Fruit fly (Drosophila melanogaster) whole organism, prepupa: ENCODE results near the gene CG31687.

Experiments
- Blimp-1 ChIP-seq: fragments of 200-800 bp; sonication (Bioruptor generic); optimal IDR thresholded peaks from 3 replicates; lab custom pipeline; 2017; ENCODE audit warnings: missing biosample characterization, missing genetic modification characterization, mild to moderate bottlenecking, moderate library complexity, missing genetic modification reagents
- CG10631 ChIP-seq: fragments of 200-800 bp; sonication (Bioruptor generic); optimal IDR thresholded peaks from 2 replicates; lab custom pipeline; 2016; ENCODE audit warnings: missing biosample characterization, missing genetic modification characterization
- CG10669 ChIP-seq: fragments of 200-800 bp; sonication (Bioruptor generic); optimal IDR thresholded peaks from 3 replicates; lab custom pipeline; 2018; ENCODE audit warnings: missing biosample characterization, mild to moderate bottlenecking, missing genetic modification characterization, moderate library complexity
- CG11294 ChIP-seq: fragments of 200-800 bp; sonication (Bioruptor generic); IDR thresholded peaks from 2 replicates; pipeline ENCODE4 v1.3.6; 2022; ENCODE audit warnings: missing biosample characterization, missing genetic modification characterization
- CG15336 ChIP-seq: fragments of 200-800 bp; sonication (Bioruptor generic); IDR thresholded peaks from 2 replicates; pipeline ENCODE4 v1.3.6; 2022; ENCODE audit warnings: missing biosample characterization, missing genetic modification characterization
- CG3032 ChIP-seq: fragments of 200-800 bp; optimal IDR thresholded peaks from 2 replicates; lab custom pipeline; 2019; ENCODE audit warnings: missing biosample characterization, mild to moderate bottlenecking, missing genetic modification characterization, moderate library complexity
- CG31627 ChIP-seq: fragments of 200-800 bp; sonication (Bioruptor generic); optimal IDR thresholded peaks from 3 replicates; lab custom pipeline; 2016; ENCODE audit warnings: missing biosample characterization, missing genetic modification characterization
- CG32006 ChIP-seq: fragments of 200-800 bp; sonication (Bioruptor generic); optimal IDR thresholded peaks from 3 replicates; lab custom pipeline; 2017; ENCODE audit warnings: missing biosample characterization, mild to moderate bottlenecking, missing genetic modification characterization
- CG34406 ChIP-seq: fragments of 200-800 bp; sonication (Bioruptor generic); optimal IDR thresholded peaks from 3 replicates; lab custom pipeline; 2016; ENCODE audit warnings: missing biosample characterization, missing genetic modification characterization
- CG3919 ChIP-seq: fragments of 200-800 bp; sonication (Bioruptor generic); optimal IDR thresholded peaks from 3 replicates; lab custom pipeline; 2016; ENCODE audit warnings: missing biosample characterization, missing genetic modification characterization
- CG4318 ChIP-seq: fragments of 200-800 bp; sonication (Bioruptor generic); optimal IDR thresholded peaks from 3 replicates; lab custom pipeline; 2017; ENCODE audit warnings: missing biosample characterization, mild to moderate bottlenecking, missing genetic modification characterization
- CG6792 ChIP-seq: fragments of 200-800 bp; sonication (Bioruptor generic); optimal IDR thresholded peaks from 3 replicates; lab custom pipeline; 2016; ENCODE audit warnings: missing biosample characterization, missing genetic modification characterization
- CG8119 ChIP-seq: fragments of 200-800 bp; sonication (Bioruptor generic); IDR thresholded peaks from 3 replicates; pipeline ENCODE4 v1.3.6; 2022; ENCODE audit warnings: missing biosample characterization, missing genetic modification characterization
- CG8319 ChIP-seq: fragments of 200-800 bp; sonication (Bioruptor generic); optimal IDR thresholded peaks from 3 replicates; lab custom pipeline; 2016; ENCODE audit warnings: missing biosample characterization, missing genetic modification characterization
- CG8632 ChIP-seq: fragments of 200-800 bp; sonication (Bioruptor generic); optimal IDR thresholded peaks from 3 replicates; lab custom pipeline; 2016; ENCODE audit warnings: missing biosample characterization, missing genetic modification characterization
- Eip78C ChIP-seq: fragments of 200-800 bp; sonication (Bioruptor generic); peaks from one replicate; lab custom pipeline; 2016; ENCODE audit warnings: missing biosample characterization, missing genetic modification characterization
- Ets96B ChIP-seq: fragments of 200-800 bp; optimal IDR thresholded peaks from 2 replicates; lab custom pipeline; 2019; ENCODE audit warnings: missing biosample characterization, mild to moderate bottlenecking, missing genetic modification characterization, moderate library complexity
- Gug ChIP-seq: fragments of 200-800 bp; sonication (Bioruptor generic); IDR thresholded peaks from 2 replicates; pipeline ENCODE4 v1.3.6; 2022; ENCODE audit warnings: missing biosample characterization, missing genetic modification characterization
- Hr38 ChIP-seq: sonication (Bioruptor generic); optimal IDR thresholded peaks from 2 replicates; lab custom pipeline; 2016; ENCODE audit warnings: missing biosample characterization, missing genetic modification characterization
- Hr39 ChIP-seq: fragments of 200-800 bp; sonication (Bioruptor generic); optimal IDR thresholded peaks from 2 replicates; lab custom pipeline; 2016; ENCODE audit warnings: missing biosample characterization, missing genetic modification characterization
- Hr4 ChIP-seq: fragments of 200-800 bp; sonication (Bioruptor generic); optimal IDR thresholded peaks from 3 replicates; lab custom pipeline; 2016; ENCODE audit warnings: missing biosample characterization, missing genetic modification characterization
- Lpt ChIP-seq: fragments of 200-800 bp; sonication (Bioruptor generic); optimal IDR thresholded peaks from 3 replicates; lab custom pipeline; 2016; ENCODE audit warnings: missing biosample characterization, missing genetic modification characterization
- Met ChIP-seq: fragments of 200-800 bp; sonication (Bioruptor generic); optimal IDR thresholded peaks from 3 replicates; lab custom pipeline; 2016; ENCODE audit warnings: missing biosample characterization, missing genetic modification characterization
- OdsH ChIP-seq: fragments of 200-800 bp; sonication (Bioruptor generic); optimal IDR thresholded peaks from 3 replicates; lab custom pipeline; 2016; ENCODE audit warnings: missing biosample characterization, missing genetic modification characterization
- Smox ChIP-seq: fragments of 200-800 bp; sonication (Bioruptor generic); optimal IDR thresholded peaks from 3 replicates; lab custom pipeline; 2016; ENCODE audit warnings: missing biosample characterization, missing genetic modification characterization
- Sox102F ChIP-seq: fragments of 200-800 bp; sonication (Bioruptor generic); optimal IDR thresholded peaks from 2 replicates; lab custom pipeline; 2016; ENCODE audit warnings: missing biosample characterization, mild to moderate bottlenecking, missing genetic modification characterization
- Sox15 ChIP-seq: fragments of 200-800 bp; sonication (Bioruptor generic); optimal IDR thresholded peaks from 3 replicates; lab custom pipeline; 2016; ENCODE audit warnings: missing biosample characterization, missing genetic modification characterization
- achi ChIP-seq: fragments of 200-800 bp; sonication (Bioruptor generic); optimal IDR thresholded peaks from 3 replicates; lab custom pipeline; 2016; ENCODE audit warnings: missing biosample characterization, missing genetic modification characterization
- acj6 ChIP-seq: fragments of 200-800 bp; sonication (Bioruptor generic); optimal IDR thresholded peaks from 3 replicates; lab custom pipeline; 2016; ENCODE audit warnings: missing biosample characterization, missing genetic modification characterization
- dac ChIP-seq: fragments of 200-800 bp; sonication (Bioruptor generic); optimal IDR thresholded peaks from 2 replicates; lab custom pipeline; 2017; ENCODE audit warnings: missing biosample characterization, mild to moderate bottlenecking, missing genetic modification characterization
- eg ChIP-seq: fragments of 200-800 bp; sonication (Bioruptor generic); IDR thresholded peaks from 3 replicates; pipeline ENCODE4 v1.3.6; 2022; ENCODE audit warnings: missing biosample characterization, missing genetic modification characterization
- esn ChIP-seq: fragments of 200-800 bp; sonication (Bioruptor generic); optimal IDR thresholded peaks from 2 replicates; lab custom pipeline; 2016; ENCODE audit warnings: missing biosample characterization, mild to moderate bottlenecking, missing genetic modification characterization, moderate library complexity
- fkh ChIP-seq: fragments of 200-800 bp; sonication (Bioruptor generic); optimal IDR thresholded peaks from 3 replicates; lab custom pipeline; 2017; ENCODE audit warnings: missing biosample characterization, mild to moderate bottlenecking, missing genetic modification characterization, moderate library complexity
- lz ChIP-seq: fragments of 200-800 bp; sonication (Bioruptor generic); optimal IDR thresholded peaks from 3 replicates; lab custom pipeline; 2016; ENCODE audit warnings: missing biosample characterization, missing genetic modification characterization
- net ChIP-seq: fragments of 200-800 bp; sonication (Bioruptor generic); optimal IDR thresholded peaks from 3 replicates; lab custom pipeline; 2016; ENCODE audit warnings: missing biosample characterization, missing genetic modification characterization
- pdm3 ChIP-seq: fragments of 200-800 bp; sonication (Bioruptor generic); optimal IDR thresholded peaks from 3 replicates; lab custom pipeline; 2016; ENCODE audit warnings: missing biosample characterization, missing genetic modification characterization
- salr ChIP-seq, 2 experiments: fragments of 200-800 bp; sonication (Bioruptor generic); optimal IDR thresholded peaks; 3 replicates each; lab custom pipeline; 2016 to 2018; ENCODE audit warnings: missing biosample characterization in 2 of 2, missing genetic modification characterization in 2 of 2, mild to moderate bottlenecking in 1 of 2
- topi ChIP-seq: fragments of 200-800 bp; sonication (Bioruptor generic); optimal IDR thresholded peaks from 3 replicates; lab custom pipeline; 2016; ENCODE audit warnings: missing biosample characterization, missing genetic modification characterization

The CG31687 gene

DNA sequence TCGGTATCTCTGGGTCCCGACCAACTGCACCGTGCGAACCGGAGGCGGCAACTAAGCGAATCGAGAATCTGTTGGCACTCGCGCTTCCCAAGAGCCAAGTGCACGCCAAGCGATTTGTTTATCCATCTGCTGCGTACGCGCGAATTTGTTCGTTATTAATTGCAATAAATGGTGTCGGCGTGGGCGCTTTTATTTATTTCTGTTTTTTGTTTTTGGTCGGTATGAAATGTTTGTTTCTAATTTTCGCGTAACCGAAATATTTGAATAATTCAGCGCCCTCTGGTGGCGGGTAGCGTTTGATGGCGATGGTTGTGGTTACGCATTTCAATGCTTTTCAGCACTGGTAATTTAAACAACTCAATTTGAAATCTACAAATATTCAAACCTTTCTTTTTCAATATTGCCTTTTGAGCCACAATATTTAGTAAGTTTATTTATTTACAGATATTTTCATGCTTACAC is 35.2 kb upstream of the CG31687 start, which contains the start of gene CG10947 (continued):
- TF ChIP-seq lz (GFP tag; lab: Kevin White, UChicago) (peak; percentile 65), CG3919 (GFP tag; lab: Kevin White, UChicago) (peak; percentile 75), Sox102F (peak; percentile 23), CG6792 (peak; percentile 37), CG8319 (GFP tag; lab: Kevin White, UChicago) (peak; percentile 2), acj6 (peak; percentile 36)

DNA sequence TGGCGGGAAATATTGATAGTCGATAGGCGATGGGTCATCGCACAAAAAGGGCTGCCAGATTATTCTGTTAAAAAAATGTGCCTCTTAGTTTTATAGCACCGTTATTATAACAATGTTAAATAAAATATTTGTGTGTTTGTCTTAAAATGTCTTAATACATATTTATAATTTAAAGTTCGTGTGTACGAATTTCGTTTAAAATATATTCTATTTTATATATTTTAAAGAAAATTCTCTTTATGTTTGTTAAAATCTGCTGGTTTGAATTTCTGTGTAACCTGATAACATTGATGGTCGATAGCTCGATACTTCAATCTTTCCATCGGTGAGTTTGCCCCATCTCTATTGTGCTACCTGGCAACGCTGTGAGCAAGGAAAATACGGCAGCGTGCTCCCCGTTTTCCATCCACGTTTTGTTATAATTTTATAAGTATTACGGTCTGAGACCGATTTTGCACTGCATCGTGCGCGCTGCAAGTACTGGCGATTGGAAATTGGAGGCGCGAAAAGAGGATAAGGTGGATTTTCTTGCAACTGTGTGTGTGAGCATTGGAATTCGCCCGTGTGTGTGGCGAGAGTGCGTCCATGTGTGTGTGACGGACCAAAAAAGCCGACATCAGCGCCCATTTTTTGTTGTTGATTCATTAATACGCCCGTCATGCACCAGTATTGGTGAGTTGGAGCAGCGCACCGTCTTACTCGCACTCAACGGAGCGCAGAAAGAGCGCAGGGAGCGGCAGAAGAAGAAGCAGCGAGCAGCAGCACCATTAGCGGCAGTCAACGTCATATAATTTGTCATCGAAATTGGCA is 33.1 kb upstream of the CG31687 start, which contains the start of the genes CG10949 and Arpc2:
Gene CG10949, minus strand, starts transcription at position 165 of the 810 bp plus-strand sequence.
Gene Arpc2, plus strand, starts transcription at position 304 of the 810 bp plus-strand sequence.
- TF ChIP-seq CG15336 (GFP tag; lab: Robert Waterston, UW) (peak; percentile 16; the same call in 1 of the 2 replicates), CG8119 (GFP tag; lab: Robert Waterston, UW) (0 out of 3 replicates have a peak, but pooled peaks have one; percentile 35), Hr39 (GFP tag; lab: Kevin White, UChicago) (no peak), esn (GFP tag; lab: Kevin White, UChicago) (peak; percentile 33), Hr38 (no peak), CG8632 (GFP tag; lab: Kevin White, UChicago) (peak; percentile 1), dac (GFP tag; lab: Kevin White, UChicago) (no peak), CG3032 (tag; lab: Kevin White, UChicago) (peak; percentile 67), Sox15 (GFP tag; lab: Kevin White, UChicago) (no peak), Ets96B (tag; lab: Kevin White, UChicago) (peak; percentile 43), fkh (GFP tag; lab: Kevin White, UChicago) (peak; percentile 49), CG32006 (GFP tag; lab: Kevin White, UChicago) (peak; percentile 71), eg (peak; percentile 58), salr (GFP tag; optimal IDR thresholded peaks at IDR 0.05; lab: Kevin White, UChicago) (peak in 1 of 2 experiments; percentile 20), Blimp-1 (GFP tag; lab: Kevin White, UChicago) (no peak), lz (GFP tag; lab: Kevin White, UChicago) (peak; percentile 29), Met (peak; percentile 39), CG6792 (peak; percentile 25), CG31627 (peak; percentile 5), OdsH (peak; percentile 54), CG8319 (GFP tag; lab: Kevin White, UChicago) (no peak), Eip78C (GFP tag; lab: Kevin White, UChicago) (peak; percentile 32), Lpt (GFP tag; lab: Kevin White, UChicago) (peak; percentile 5), CG11294 (GFP tag; lab: Robert Waterston, UW) (peak; percentile 55; the same call in 1 of the 2 replicates), achi (peak; percentile 51), net (GFP tag; lab: Kevin White, UChicago) (peak; percentile 33), CG4318 (GFP tag; lab: Kevin White, UChicago) (peak; percentile 34), Gug (peak; percentile 61), CG10631 (peak; percentile 74), Hr4 (GFP tag; lab: Kevin White, UChicago) (peak; percentile 8), CG10669 (GFP tag; lab: Kevin White, UChicago) (peak; percentile 11), topi (GFP tag; lab: Kevin White, UChicago) (no peak), Smox (GFP tag; lab: Kevin White, UChicago) (peak; percentile 20), CG34406 (peak; percentile 18), pdm3 (GFP tag; lab: Kevin White, UChicago) (peak; percentile 23), CG3919 (GFP tag; lab: Kevin White, UChicago) (no peak), acj6 (peak; percentile 38)
